Worm (Caenorhabditis elegans): ENCODE results near the gene K08D12.3.
A peak's percentile ranks its signal among the peaks of the same experiment; 100 is the strongest.

The K08D12.3 gene

ce11 chrIV:1722953-1723352 is 12.9 kb downstream of the K08D12.3 start:
- TF ChIP-seq bed-3 (GFP tag; optimal IDR thresholded peaks at IDR 0.05) (no peak), elt-3 (tag; optimal IDR thresholded peaks at IDR 0.05) (no peak), M03D4.4 (tag; optimal IDR thresholded peaks at IDR 0.05) (no peak), lin-32 (GFP tag; optimal IDR thresholded peaks at IDR 0.05) (no peak), ham-2 (GFP tag; optimal IDR thresholded peaks at IDR 0.05) (no peak), ceh-39 (tag; optimal IDR thresholded peaks at IDR 0.05) (no peak), lin-13 (tag; optimal IDR thresholded peaks at IDR 0.05) (no peak), unc-120 (tag; optimal IDR thresholded peaks at IDR 0.05; ENCODE audit: poor library complexity, severe bottlenecking) (no peak), lsy-2 (tag; optimal IDR thresholded peaks at IDR 0.05) (no peak), hlh-1 (tag; optimal IDR thresholded peaks at IDR 0.05) (no peak), nhr-2 (tag; optimal IDR thresholded peaks at IDR 0.05) (no peak), ceh-43 (GFP tag; optimal IDR thresholded peaks at IDR 0.05) (no peak), ces-1 (GFP tag; optimal IDR thresholded peaks at IDR 0.05) (no peak), nhr-28 (tag; optimal IDR thresholded peaks at IDR 0.05) (no peak), mls-2 (tag; optimal IDR thresholded peaks at IDR 0.05) (no peak), nhr-237 (tag; optimal IDR thresholded peaks at IDR 0.05) (no peak), ceh-83 (GFP tag; optimal IDR thresholded peaks at IDR 0.05) (no peak), nhr-12 (tag; optimal IDR thresholded peaks at IDR 0.05) (no peak), mep-1 (tag; optimal IDR thresholded peaks at IDR 0.05) (no peak)

ce11 chrIV:1724283-1724682 is 14.2 kb downstream of the K08D12.3 start, which contains the start of gene epic-3:
Gene epic-3 (minus strand): TSS chrIV:1724383.
- TF ChIP-seq M03D4.4 (tag; optimal IDR thresholded peaks at IDR 0.05) (no peak), nhr-237 (tag; optimal IDR thresholded peaks at IDR 0.05) (no peak), ham-2 (GFP tag; optimal IDR thresholded peaks at IDR 0.05) (no peak), cnd-1 (tag; optimal IDR thresholded peaks at IDR 0.05) (no peak), drap-1 (GFP tag; optimal IDR thresholded peaks at IDR 0.05) (no peak), nhr-28 (tag; optimal IDR thresholded peaks at IDR 0.05) (no peak), hlh-1 (tag; optimal IDR thresholded peaks at IDR 0.05) (no peak), lin-32 (GFP tag; optimal IDR thresholded peaks at IDR 0.05) (no peak), nhr-76 (tag; optimal IDR thresholded peaks at IDR 0.05) (no peak), ceh-43 (GFP tag; optimal IDR thresholded peaks at IDR 0.05) (no peak)

ce11 chrIV:1725888-1726287 is 15.8 kb downstream of the K08D12.3 start, which contains the start of gene K08D12.8:
Gene K08D12.8 (plus strand): TSS chrIV:1726188.
- TF ChIP-seq mab-5 (tag; optimal IDR thresholded peaks at IDR 0.05) (no peak), flh-1 (GFP tag; optimal IDR thresholded peaks at IDR 0.05) (no peak), zip-8 (tag; optimal IDR thresholded peaks at IDR 0.05) (no peak), nhr-76 (tag; optimal IDR thresholded peaks at IDR 0.05) (no peak), unc-120 (tag; optimal IDR thresholded peaks at IDR 0.05; ENCODE audit: poor library complexity, severe bottlenecking) (no peak), elt-3 (tag; optimal IDR thresholded peaks at IDR 0.05) (no peak), nhr-28 (tag; optimal IDR thresholded peaks at IDR 0.05) (no peak), nhr-2 (tag; optimal IDR thresholded peaks at IDR 0.05) (no peak), sptf-1 (tag; optimal IDR thresholded peaks at IDR 0.05) (no peak), ces-1 (GFP tag; optimal IDR thresholded peaks at IDR 0.05) (no peak), blmp-1 (tag; optimal IDR thresholded peaks at IDR 0.05) (no peak), pha-4 (tag; optimal IDR thresholded peaks at IDR 0.05) (no peak)

ce11 chrIV:1727538-1728072 is 17.5 kb downstream of the K08D12.3 start:
- TF ChIP-seq nhr-28 (tag; optimal IDR thresholded peaks at IDR 0.05) (no peak), bed-3 (GFP tag; optimal IDR thresholded peaks at IDR 0.05) (no peak), blmp-1 (tag; optimal IDR thresholded peaks at IDR 0.05) (no peak), drap-1 (GFP tag; optimal IDR thresholded peaks at IDR 0.05) (no peak), tbx-8 (GFP tag; optimal IDR thresholded peaks at IDR 0.05) (no peak), nhr-12 (tag; optimal IDR thresholded peaks at IDR 0.05) (no peak), lsy-2 (tag; optimal IDR thresholded peaks at IDR 0.05) (no peak), unc-62 (GFP tag; optimal IDR thresholded peaks at IDR 0.05) (no peak), ham-2 (GFP tag; optimal IDR thresholded peaks at IDR 0.05) (no peak)

ce11 chrIV:1738324-1738730 is 28.3 kb downstream of the K08D12.3 start:
- no peak for TF ChIP-seq nhr-2 (tag; optimal IDR thresholded peaks at IDR 0.05)
- TF ChIP-seq ceh-83 (GFP tag; optimal IDR thresholded peaks at IDR 0.05), result peak; percentile 45
- no peak for TF ChIP-seq zip-8 (tag; optimal IDR thresholded peaks at IDR 0.05)
- no peak for TF ChIP-seq hlh-1 (tag; optimal IDR thresholded peaks at IDR 0.05)
- TF ChIP-seq lin-13 (tag; optimal IDR thresholded peaks at IDR 0.05), result peak; percentile 50
- TF ChIP-seq ztf-11 (tag; optimal IDR thresholded peaks at IDR 0.05), result no peak
- TF ChIP-seq mls-2 (tag; optimal IDR thresholded peaks at IDR 0.05), result peak; percentile 40
- TF ChIP-seq elt-1 (tag; optimal IDR thresholded peaks at IDR 0.05; ENCODE audit: borderline replicate concordance, insufficient read depth), result no peak
- peak; percentile 15 for TF ChIP-seq mep-1 (tag; optimal IDR thresholded peaks at IDR 0.05)
- no peak for TF ChIP-seq ces-1 (GFP tag; optimal IDR thresholded peaks at IDR 0.05)
- no peak for TF ChIP-seq ceh-39 (tag; optimal IDR thresholded peaks at IDR 0.05)
- TF ChIP-seq unc-62 (GFP tag; optimal IDR thresholded peaks at IDR 0.05), result no peak
- no peak for TF ChIP-seq mab-5 (tag; optimal IDR thresholded peaks at IDR 0.05)
- TF ChIP-seq sptf-1 (tag; optimal IDR thresholded peaks at IDR 0.05), result peak; percentile 59
- no peak for TF ChIP-seq cnd-1 (tag; optimal IDR thresholded peaks at IDR 0.05)
- TF ChIP-seq M03D4.4 (tag; optimal IDR thresholded peaks at IDR 0.05), result peak; percentile 41
- TF ChIP-seq nhr-237 (tag; optimal IDR thresholded peaks at IDR 0.05), result peak; percentile 5
- peak; percentile 1 for TF ChIP-seq pha-4 (tag; optimal IDR thresholded peaks at IDR 0.05)
- TF ChIP-seq unc-120 (tag; optimal IDR thresholded peaks at IDR 0.05; ENCODE audit: poor library complexity, severe bottlenecking), result no peak
- no peak for TF ChIP-seq snpc-4 (tag; optimal IDR thresholded peaks at IDR 0.05)
